Worm (Caenorhabditis elegans) whole organism, dauer: ENCODE results near the gene C01G10.17.
"Not testable (repeated sequence)": the region's sequence is repeated elsewhere in the genome, so short reads cannot be mapped to it uniquely, and the experiment has no call there.

Experiments used
- unc-62 ChIP-seq: sonication (generic microtip); optimal IDR thresholded peaks from 2 replicates; lab custom pipeline; 2017; ENCODE audit warnings: missing biosample characterization, missing genetic modification reagents, missing genetic modification characterization

Gene C01G10.17

DNA sequence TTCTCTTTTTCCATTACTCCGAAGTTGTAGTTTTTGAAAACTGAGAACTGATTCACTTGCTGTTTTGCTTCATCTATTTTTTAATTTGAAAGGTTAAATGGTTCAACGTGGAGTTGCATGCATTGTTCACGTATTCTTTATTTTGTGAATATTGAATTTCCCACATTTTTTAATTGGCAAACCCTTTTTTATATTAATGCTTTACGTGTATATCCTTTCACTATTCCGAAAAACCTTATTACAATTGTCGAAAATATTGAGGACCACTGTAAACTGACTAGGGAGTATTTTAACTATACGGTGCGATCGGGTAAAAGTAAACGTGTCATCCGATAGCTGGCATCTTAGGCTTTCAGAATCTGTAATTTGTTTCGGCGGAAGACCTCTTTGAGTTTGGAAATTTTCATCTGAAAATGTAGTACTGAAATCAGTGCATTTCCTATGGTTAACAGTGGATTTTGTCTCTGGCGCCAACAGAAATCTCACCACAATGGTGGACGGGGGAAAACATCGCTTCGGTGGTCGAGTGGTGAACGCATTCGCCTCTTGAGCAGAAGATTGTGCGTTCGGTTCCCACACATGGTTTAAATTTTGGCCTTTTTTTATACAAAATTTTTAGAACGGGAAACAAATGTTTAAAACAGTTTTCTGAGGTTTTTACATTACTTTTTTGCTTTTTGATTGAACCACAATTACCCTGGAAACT is 15.5 kb downstream of the C01G10.17 start, which contains the start of gene C01G10.14:
C01G10.14 (minus strand) TSS at position 51 of the 706 bp plus-strand sequence.
- TF ChIP-seq unc-62 (GFP tag; lab: Kevin White, UChicago): not testable (repeated sequence)

DNA sequence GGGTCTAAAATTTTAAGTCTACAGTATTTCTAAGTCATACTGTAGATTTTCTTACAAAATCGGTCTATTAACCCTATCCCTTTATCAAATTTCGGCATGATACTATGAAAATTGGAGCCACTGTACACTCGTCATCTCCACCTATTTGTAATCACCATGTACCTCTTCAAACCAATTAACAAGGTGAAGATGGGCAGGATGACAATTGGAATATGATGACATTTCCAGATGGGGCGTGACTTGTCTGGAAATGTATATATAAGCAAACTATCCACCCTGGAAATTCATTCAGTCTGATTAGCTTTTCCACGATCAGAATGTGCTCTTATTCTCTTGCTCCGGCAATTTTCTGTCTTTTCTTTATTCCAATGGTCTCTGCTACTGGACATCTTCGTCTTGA is 18.7 kb downstream of the C01G10.17 start, which contains the start of gene Y75B12A.2:
Y75B12A.2 (plus strand) TSS at position 301 of the 400 bp plus-strand sequence.
- no peak for TF ChIP-seq unc-62 (GFP tag; lab: Kevin White, UChicago)

DNA sequence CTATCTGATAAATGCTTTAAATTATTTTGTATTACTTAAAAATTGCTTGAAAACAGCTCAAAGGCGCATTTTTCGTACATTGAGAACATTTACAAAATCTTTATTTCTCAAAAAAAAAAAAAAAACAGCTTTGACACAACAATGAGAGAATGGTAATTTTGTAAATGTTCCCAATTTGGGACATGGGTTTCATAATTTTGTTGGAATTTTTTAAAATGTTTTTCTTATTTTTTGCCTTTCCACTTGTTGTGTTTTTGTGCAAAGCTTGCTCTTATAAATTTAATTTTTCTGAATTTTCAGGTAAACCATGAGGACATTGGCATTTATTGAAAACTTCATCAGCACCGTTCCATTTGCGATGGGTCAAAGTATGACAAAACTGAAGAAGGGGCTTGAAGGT is 21.1 kb downstream of the C01G10.17 start, which contains the start of gene T01G5.7:
T01G5.7 (plus strand) TSS at position 301 of the 400 bp plus-strand sequence.
- no peak for TF ChIP-seq unc-62 (GFP tag; lab: Kevin White, UChicago)

DNA sequence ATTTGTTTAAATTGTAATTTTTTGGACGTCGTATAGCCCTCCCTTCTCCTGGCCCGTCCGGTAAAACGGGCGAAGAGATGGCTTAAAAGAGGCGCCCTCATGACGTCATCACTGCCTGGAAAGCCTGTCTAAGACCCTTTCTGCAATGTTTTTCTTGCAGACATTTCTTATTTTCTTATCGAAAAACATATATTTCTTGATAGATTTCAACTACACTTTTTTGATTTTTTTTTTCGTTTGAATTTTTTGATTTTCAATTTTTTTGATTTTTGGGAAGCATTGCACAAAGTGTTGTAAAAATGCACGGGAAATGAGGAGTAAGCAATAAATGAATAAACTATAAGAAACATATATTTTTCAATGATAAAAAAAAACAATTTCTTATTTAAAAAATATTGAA is 23.4 kb downstream of the C01G10.17 start, which contains the start of gene T01G5.6:
T01G5.6 (minus strand) TSS at position 101 of the 400 bp plus-strand sequence.
- TF ChIP-seq unc-62 (GFP tag; lab: Kevin White, UChicago): no peak

DNA sequence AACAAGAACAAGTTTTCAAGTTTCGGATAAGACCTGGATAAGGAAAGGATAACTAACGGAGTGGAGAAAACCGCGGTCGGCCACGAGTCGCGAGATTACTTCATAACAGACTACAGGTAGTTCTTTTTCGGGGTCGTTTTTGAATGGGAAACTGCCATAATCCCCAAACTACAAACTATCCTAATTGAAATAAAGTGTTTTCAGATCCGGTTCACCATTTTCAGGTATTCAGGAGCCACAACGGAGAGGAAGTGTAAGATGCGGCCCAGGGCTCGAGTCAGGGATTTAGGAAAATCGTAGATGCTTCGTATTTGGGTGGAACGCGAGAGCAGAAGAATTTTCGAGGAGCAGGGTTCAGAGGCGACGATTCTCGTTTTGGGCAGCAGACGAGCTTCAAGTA is 25.4 kb downstream of the C01G10.17 start, which contains the start of gene T01G5.8:
T01G5.8 (plus strand) TSS at position 301 of the 400 bp plus-strand sequence.
- not testable (repeated sequence) for TF ChIP-seq unc-62 (GFP tag; lab: Kevin White, UChicago)

DNA sequence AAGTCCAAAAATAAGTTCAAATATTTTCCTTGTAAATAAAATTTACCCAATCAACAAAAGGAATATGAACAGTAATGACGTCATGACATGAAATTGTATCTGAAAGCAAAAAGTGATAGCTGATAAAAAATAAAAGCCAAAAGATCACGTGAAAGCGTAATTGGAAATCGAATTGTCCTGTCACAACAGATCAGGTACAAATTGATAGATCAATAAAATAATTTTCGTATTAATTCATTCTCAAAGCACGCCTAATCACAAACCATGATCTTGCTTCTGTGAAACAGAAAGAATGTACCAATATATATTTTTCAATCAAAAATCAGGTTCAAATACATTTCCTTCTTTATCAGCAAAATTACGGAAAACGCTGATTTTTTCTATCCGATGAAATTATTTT is 29.0 kb downstream of the C01G10.17 start, which contains the start of gene flor-1:
flor-1 (minus strand) TSS at position 101 of the 400 bp plus-strand sequence.
- TF ChIP-seq unc-62 (GFP tag; lab: Kevin White, UChicago): no peak

DNA sequence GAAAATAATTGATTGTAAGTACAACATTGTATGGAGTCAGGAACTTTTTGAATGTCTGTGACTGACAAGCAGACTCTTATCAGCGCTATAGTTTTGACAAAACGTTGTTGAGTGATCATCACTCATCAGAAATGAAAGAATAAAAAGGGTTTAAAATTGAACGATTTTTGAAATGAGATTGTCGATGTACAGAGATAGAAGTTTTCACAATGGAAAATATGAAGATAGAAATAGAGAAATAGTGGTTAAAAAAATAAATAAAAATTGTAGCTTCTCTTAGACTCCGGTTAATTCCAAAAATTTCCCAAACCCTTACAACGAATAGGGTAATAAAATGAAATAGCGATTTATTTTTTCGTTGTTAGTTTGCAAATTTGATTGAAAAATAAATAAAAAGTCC is 34.6 kb downstream of the C01G10.17 start, which contains the start of gene ugt-30:
ugt-30 (minus strand) TSS at position 101 of the 400 bp plus-strand sequence.
- TF ChIP-seq unc-62 (GFP tag; lab: Kevin White, UChicago): not testable (repeated sequence)

DNA sequence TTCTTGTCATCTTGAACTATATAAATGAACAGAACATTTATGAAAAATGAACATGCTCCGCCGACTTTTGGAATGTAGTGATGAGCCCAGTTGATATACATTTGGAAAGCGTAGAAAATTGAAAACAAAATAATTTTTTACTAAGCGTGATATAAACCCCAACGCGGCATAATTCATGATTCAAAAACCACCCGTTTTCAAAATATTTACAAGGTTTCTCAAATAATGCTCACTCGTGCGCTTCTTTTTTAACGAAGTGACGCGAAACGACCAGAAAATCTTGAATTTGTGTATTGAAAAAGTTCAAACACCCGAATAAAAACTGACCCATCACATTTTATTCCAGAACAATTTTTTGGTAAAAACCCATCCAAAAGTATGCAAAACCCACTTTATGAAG is 36.9 kb downstream of the C01G10.17 start, which contains the start of gene srj-27:
srj-27 (minus strand) TSS at position 101 of the 400 bp plus-strand sequence.
- TF ChIP-seq unc-62 (GFP tag; lab: Kevin White, UChicago): no peak

DNA sequence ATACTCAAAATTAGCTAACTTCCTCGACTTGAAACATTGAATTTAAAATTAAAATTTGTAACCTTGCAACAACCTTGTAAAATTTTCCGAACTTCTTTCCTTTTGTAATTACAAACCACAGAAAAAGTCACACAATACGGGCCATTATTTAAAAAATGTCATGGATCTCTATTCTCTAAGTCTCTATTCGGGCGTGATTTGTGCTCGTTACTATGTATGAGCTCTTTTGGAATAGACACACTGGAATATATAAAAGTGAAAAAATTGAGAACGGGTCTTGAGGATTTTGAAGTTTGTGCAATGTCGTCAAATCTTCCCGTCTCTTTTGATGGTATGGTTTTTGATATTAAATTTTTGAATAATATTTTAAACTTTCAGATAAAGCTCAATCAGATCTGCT is 37.4 kb downstream of the C01G10.17 start, which contains the start of gene srr-7:
srr-7 (plus strand) TSS at position 301 of the 400 bp plus-strand sequence.
- TF ChIP-seq unc-62 (GFP tag; lab: Kevin White, UChicago): no peak

DNA sequence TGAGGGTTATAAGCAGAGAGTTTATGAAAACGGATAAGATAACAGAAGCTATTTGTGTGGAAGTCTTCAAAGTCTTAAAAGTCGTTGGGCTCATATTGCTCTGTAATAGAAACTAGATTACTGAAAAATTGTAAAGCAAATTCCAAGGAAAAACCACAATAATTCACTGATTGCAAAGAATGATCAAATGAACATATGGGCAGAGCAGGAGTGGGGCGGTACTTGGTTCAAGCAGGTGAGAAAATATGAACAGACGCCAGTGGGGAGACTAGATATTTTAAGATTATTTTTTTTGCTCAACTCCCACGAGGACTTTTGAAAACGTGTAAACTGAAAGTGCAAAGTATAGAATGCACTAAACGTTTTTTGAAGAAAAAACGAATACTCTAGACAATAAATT is 41.9 kb downstream of the C01G10.17 start, which contains the start of gene str-171:
str-171 (minus strand) TSS at position 101 of the 400 bp plus-strand sequence.
- no peak for TF ChIP-seq unc-62 (GFP tag; lab: Kevin White, UChicago)

DNA sequence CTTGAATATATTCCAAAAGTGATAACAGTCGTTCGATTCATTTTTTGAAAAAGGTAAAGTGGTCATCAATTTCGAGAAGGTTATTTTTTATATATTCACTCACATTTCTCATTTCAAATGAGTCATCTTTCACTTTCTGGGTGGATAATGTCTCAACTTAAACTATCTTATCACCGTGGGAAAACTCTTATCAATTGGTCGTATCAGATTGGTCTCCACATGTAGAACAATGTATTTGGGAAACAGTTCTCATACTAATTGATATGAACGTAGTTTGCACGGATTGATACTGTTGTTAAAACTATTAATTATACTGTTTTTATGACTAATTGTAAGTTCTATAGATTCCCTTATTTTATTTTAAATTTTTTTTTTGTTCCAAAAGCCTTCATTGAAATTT is 43.3 kb downstream of the C01G10.17 start:
- no peak for TF ChIP-seq unc-62 (GFP tag; lab: Kevin White, UChicago)

DNA sequence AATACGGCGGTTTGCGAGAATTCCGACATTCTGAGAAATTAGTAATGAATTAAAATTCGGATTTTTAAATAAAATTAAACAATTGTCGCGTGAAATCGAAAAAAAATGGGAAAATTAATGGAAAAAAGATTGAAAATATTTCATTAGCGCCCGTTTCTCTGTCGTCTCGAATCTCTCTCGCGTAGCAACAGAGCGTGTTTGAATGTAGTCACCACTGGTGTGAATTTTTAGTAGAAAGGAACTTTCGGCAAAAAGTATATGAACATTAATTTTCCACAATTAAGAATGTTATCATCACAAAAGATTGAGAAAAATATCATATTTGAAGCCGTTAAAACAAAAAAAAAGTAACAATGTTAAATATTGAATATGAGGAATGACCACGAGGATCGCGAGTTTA is 46.2 kb downstream of the C01G10.17 start, which contains the start of gene aipl-1:
aipl-1 (minus strand) TSS at position 30 of the 400 bp plus-strand sequence.
- no peak for TF ChIP-seq unc-62 (GFP tag; lab: Kevin White, UChicago)

DNA sequence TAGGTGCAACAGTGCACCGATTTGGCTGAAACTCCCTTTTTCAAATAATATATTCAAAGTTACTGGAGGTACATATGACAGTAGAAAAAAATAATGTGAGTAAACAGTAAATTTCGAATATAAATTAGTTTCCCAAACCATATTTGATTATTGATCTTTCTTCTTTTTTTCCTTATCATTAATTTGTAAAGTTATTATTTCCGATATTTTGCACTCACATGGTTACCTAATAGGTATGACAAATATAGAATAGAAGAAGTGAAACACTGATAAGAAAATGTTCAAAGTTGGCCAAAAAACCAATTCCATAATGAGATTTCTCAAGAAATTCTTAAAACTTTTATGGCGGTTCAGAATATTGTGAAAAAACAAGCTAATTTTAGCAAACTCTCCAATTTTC is 49.3 kb downstream of the C01G10.17 start:
- TF ChIP-seq unc-62 (GFP tag; lab: Kevin White, UChicago): no peak

DNA sequence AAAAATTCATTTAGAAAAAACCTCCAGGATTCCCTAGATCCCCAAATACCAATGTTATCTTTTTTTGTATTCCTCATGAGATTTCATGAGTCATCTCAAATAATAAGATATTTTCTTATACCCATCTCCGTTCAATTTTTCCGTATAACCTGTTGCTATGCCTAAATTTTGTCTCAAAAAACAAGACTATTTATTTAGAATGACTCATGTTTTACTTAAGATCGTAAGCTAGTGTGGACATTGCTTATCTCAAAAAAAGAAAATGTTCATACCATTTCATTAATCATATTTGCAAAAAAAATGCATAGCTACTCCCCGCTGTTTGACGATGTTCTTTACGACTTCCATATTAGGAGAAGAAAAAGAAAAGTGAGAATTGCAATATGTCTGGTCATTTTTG is 49.7 kb downstream of the C01G10.17 start, which contains the start of gene K08F9.3:
K08F9.3 (plus strand) TSS at position 301 of the 400 bp plus-strand sequence.
- TF ChIP-seq unc-62 (GFP tag; lab: Kevin White, UChicago): no peak
